Worm (Caenorhabditis elegans) whole organism, L4 larva: ENCODE data around the gene srx-4.

Experiments used
- ceh-28 ChIP-seq: fragments of 150-350 bp; optimal IDR thresholded peaks from 2 replicates; lab custom pipeline; 2014; ENCODE audit warnings: missing biosample characterization, missing genetic modification reagents, missing genetic modification characterization
- nhr-28 ChIP-seq: fragments of 150-350 bp; optimal IDR thresholded peaks from 2 replicates; lab custom pipeline; 2014; ENCODE audit warnings: missing biosample characterization, missing genetic modification characterization
- snpc-1.2 ChIP-seq: fragments of 200-800 bp; sonication (Bioruptor generic); IDR thresholded peaks from 2 replicates; pipeline ENCODE4 v1.3.6; 2022; ENCODE audit warnings: missing genetic modification reagents, missing genetic modification characterization, missing compliant biosample characterization
- zfp-3 ChIP-seq: fragments of 200-800 bp; sonication (Bioruptor generic); conservative IDR thresholded peaks from 2 replicates; pipeline ENCODE4 v1.3.6; 2022; ENCODE audit warnings: missing genetic modification reagents, missing genetic modification characterization, missing compliant biosample characterization

DNA sequence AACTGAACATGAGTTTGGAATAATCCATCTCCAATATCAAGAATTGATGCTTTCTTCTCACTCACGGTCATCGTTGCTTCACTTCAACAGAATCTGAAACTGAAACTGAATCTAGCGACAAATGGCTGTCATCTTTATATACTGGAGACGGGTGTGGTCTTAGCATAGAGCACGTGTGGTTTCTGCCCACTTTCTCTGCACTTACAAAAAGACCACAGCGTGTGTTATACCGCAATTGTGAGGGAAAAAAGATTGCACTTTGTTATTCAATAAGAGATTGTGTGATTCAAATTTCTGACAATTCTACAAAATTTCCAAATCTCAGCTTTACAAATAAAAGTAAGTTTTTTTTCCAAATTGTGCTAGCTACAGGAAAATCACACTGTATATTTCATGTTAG lies 46.4 kb downstream of the srx-4 start, which contains the start of gene F48G7.12:
- TF ChIP-seq snpc-1.2 (no peak), nhr-28 (no peak), zfp-3 (GFP tag; lab: Robert Waterston, UW) (no peak), ceh-28 (tag; lab: Kevin White, UChicago) (no peak)
